Fruit fly (Drosophila melanogaster) whole organism, embryonic: ENCODE measurements around the gene CG15403.
A peak's percentile ranks its signal among the peaks of the same experiment; 100 is the strongest.

Experiments used
- Abd-B ChIP-seq: fragments of 200-800 bp; sonication (Bioruptor generic); optimal IDR thresholded peaks from 2 replicates; lab custom pipeline; 2018; ENCODE audit warnings: missing biosample characterization, mild to moderate bottlenecking, missing genetic modification characterization, moderate library complexity
- CG11398 ChIP-seq: fragments of 200-800 bp; sonication (Bioruptor generic); optimal IDR thresholded peaks from 2 replicates; lab custom pipeline; 2016; ENCODE audit warnings: missing biosample characterization, missing genetic modification characterization
- CG11695 ChIP-seq: fragments of 200-800 bp; sonication (Bioruptor generic); IDR thresholded peaks from 3 replicates; pipeline ENCODE4 v1.3.6; 2022; ENCODE audit warnings: missing biosample characterization, missing genetic modification characterization
- CG15514 ChIP-seq: fragments of 200-800 bp; sonication (Bioruptor generic); optimal IDR thresholded peaks from 3 replicates; lab custom pipeline; 2017; ENCODE audit warnings: missing biosample characterization, missing genetic modification characterization, mild to moderate bottlenecking, moderate library complexity, missing genetic modification reagents
- CG16813 ChIP-seq: fragments of 200-800 bp; sonication (Bioruptor generic); IDR thresholded peaks from 3 replicates; pipeline ENCODE4 v1.3.6; 2022; ENCODE audit warnings: missing biosample characterization, missing genetic modification characterization; ENCODE audit not compliant: partially characterized antibody
- CG16815 ChIP-seq: fragments of 200-800 bp; sonication (Bioruptor generic); optimal IDR thresholded peaks from 3 replicates; lab custom pipeline; 2017; ENCODE audit warnings: missing biosample characterization, mild to moderate bottlenecking, missing genetic modification characterization
- CG16863 ChIP-seq: fragments of 200-800 bp; sonication (Bioruptor generic); optimal IDR thresholded peaks from 3 replicates; lab custom pipeline; 2016; ENCODE audit warnings: missing biosample characterization, missing genetic modification characterization
- CG17359 ChIP-seq: fragments of 200-800 bp; sonication (Bioruptor generic); optimal IDR thresholded peaks from 3 replicates; lab custom pipeline; 2018; ENCODE audit warnings: missing biosample characterization, mild to moderate bottlenecking, missing genetic modification characterization, moderate library complexity
- CG17568 ChIP-seq: fragments of 200-800 bp; sonication (Bioruptor generic); optimal IDR thresholded peaks from 2 replicates; lab custom pipeline; 2018; ENCODE audit warnings: missing biosample characterization, mild to moderate bottlenecking, missing genetic modification characterization, moderate library complexity
- CG2889 ChIP-seq: fragments of 200-800 bp; sonication (Bioruptor generic); IDR thresholded peaks from 3 replicates; pipeline ENCODE4 v1.3.6; 2022; ENCODE audit warnings: missing biosample characterization, missing genetic modification characterization
- CG30431 ChIP-seq: fragments of 200-800 bp; sonication (Bioruptor generic); optimal IDR thresholded peaks from 2 replicates; lab custom pipeline; 2017; ENCODE audit warnings: missing biosample characterization, missing genetic modification characterization
- CG31365 ChIP-seq: fragments of 200-800 bp; sonication (Bioruptor generic); optimal IDR thresholded peaks from 2 replicates; lab custom pipeline; 2018; ENCODE audit warnings: missing biosample characterization, mild to moderate bottlenecking, missing genetic modification characterization
- CG31441 ChIP-seq: fragments of 200-800 bp; sonication (Bioruptor generic); IDR thresholded peaks from 2 replicates; pipeline ENCODE4 v1.3.6; 2022; ENCODE audit warnings: missing biosample characterization, missing genetic modification characterization
- CG4328 ChIP-seq: fragments of 200-800 bp; sonication (Bioruptor generic); optimal IDR thresholded peaks from 3 replicates; lab custom pipeline; 2017; ENCODE audit warnings: missing biosample characterization, missing genetic modification reagents, missing genetic modification characterization
- CG4360 ChIP-seq: fragments of 200-800 bp; sonication (Bioruptor generic); IDR thresholded peaks from 2 replicates; pipeline ENCODE4 v1.3.6; 2022; ENCODE audit warnings: missing biosample characterization, missing genetic modification characterization
- CG4404 ChIP-seq: fragments of 200-800 bp; sonication (Bioruptor generic); IDR thresholded peaks from 2 replicates; pipeline ENCODE4 v1.3.6; 2022; ENCODE audit warnings: missing biosample characterization, missing genetic modification characterization
- CG5180 ChIP-seq: fragments of 200-800 bp; sonication (Bioruptor generic); optimal IDR thresholded peaks from 3 replicates; lab custom pipeline; 2017; ENCODE audit warnings: missing biosample characterization, missing genetic modification characterization, mild to moderate bottlenecking, moderate library complexity, missing genetic modification reagents
- CG6654 ChIP-seq: fragments of 200-800 bp; sonication (Bioruptor generic); optimal IDR thresholded peaks from 2 replicates; lab custom pipeline; 2017; ENCODE audit warnings: missing biosample characterization, mild to moderate bottlenecking, missing genetic modification characterization
- CG8281 ChIP-seq: fragments of 200-800 bp; sonication (Bioruptor generic); optimal IDR thresholded peaks from 2 replicates; lab custom pipeline; 2018; ENCODE audit warnings: missing biosample characterization, mild to moderate bottlenecking, missing genetic modification characterization, moderate library complexity
- CG8478 ChIP-seq: fragments of >200 bp; optimal IDR thresholded peaks from 2 replicates; lab custom pipeline; 2018
- Dbx ChIP-seq: fragments of 200-800 bp; sonication (Bioruptor generic); IDR thresholded peaks from 3 replicates; pipeline ENCODE4 v1.3.6; 2022; ENCODE audit warnings: missing biosample characterization, missing genetic modification characterization
- Dll ChIP-seq: fragments of 200-800 bp; sonication (Bioruptor generic); IDR thresholded peaks from 4 replicates; pipeline ENCODE4 v1.3.6; 2022; ENCODE audit warnings: missing biosample characterization, missing genetic modification characterization; ENCODE audit not compliant: partially characterized antibody
- Elba2 ChIP-seq: fragments of 200-800 bp; sonication (Bioruptor generic); optimal IDR thresholded peaks from 3 replicates; lab custom pipeline; 2016; ENCODE audit warnings: missing biosample characterization, missing genetic modification characterization
- GATAe ChIP-seq: fragments of 200-800 bp; sonication (Bioruptor generic); conservative IDR thresholded peaks from 2 replicates; pipeline ENCODE4 v1.3.6; 2022; ENCODE audit warnings: missing biosample characterization, missing genetic modification characterization
- HLH54F ChIP-seq: fragments of 200-800 bp; sonication (Bioruptor generic); optimal IDR thresholded peaks from 3 replicates; lab custom pipeline; 2016; ENCODE audit warnings: missing biosample characterization, missing genetic modification characterization
- HmgZ ChIP-seq: fragments of 200-800 bp; sonication (Bioruptor generic); optimal IDR thresholded peaks from 2 replicates; lab custom pipeline; 2018; ENCODE audit warnings: missing biosample characterization, mild to moderate bottlenecking, missing genetic modification characterization
- Oli ChIP-seq: fragments of 200-800 bp; sonication (Bioruptor generic); optimal IDR thresholded peaks from 2 replicates; lab custom pipeline; 2018; ENCODE audit warnings: missing biosample characterization, mild to moderate bottlenecking, missing genetic modification characterization, moderate library complexity
- PHDP ChIP-seq: fragments of 200-800 bp; sonication (Bioruptor generic); optimal IDR thresholded peaks from 3 replicates; lab custom pipeline; 2018; ENCODE audit warnings: missing biosample characterization, mild to moderate bottlenecking, missing genetic modification characterization, moderate library complexity
- Poxn ChIP-seq: fragments of 200-800 bp; sonication (Bioruptor generic); IDR thresholded peaks from 2 replicates; pipeline ENCODE4 v1.3.6; 2022; ENCODE audit warnings: missing biosample characterization, missing genetic modification characterization
- Rfx ChIP-seq: fragments of 200-800 bp; sonication (Bioruptor generic); IDR thresholded peaks from 2 replicates; pipeline ENCODE4 v1.3.6; 2022; ENCODE audit warnings: missing biosample characterization, missing genetic modification characterization
- Ssrp ChIP-seq: fragments of 200-800 bp; sonication (Bioruptor generic); optimal IDR thresholded peaks from 2 replicates; lab custom pipeline; 2018; ENCODE audit warnings: missing biosample characterization, mild to moderate bottlenecking, missing genetic modification characterization, moderate library complexity
- Trl ChIP-seq, 3 experiments: fragments of >200 bp in 2 of 3; fragments of 200-800 bp in 1 of 3; sonication (Bioruptor generic) in 1 of 3; optimal IDR thresholded peaks; 2 replicates in 1 of 3; 3 replicates in 2 of 3; lab custom pipeline; 2016 to 2017; ENCODE audit warnings: missing biosample characterization in 1 of 3, missing genetic modification characterization in 1 of 3
- ac ChIP-seq: fragments of 200-800 bp; sonication (Bioruptor generic); optimal IDR thresholded peaks from 3 replicates; lab custom pipeline; 2017; ENCODE audit warnings: missing biosample characterization, mild to moderate bottlenecking, missing genetic modification characterization
- ash1 ChIP-seq: fragments of 200-800 bp; sonication (Bioruptor generic); optimal IDR thresholded peaks from 2 replicates; lab custom pipeline; 2018; ENCODE audit warnings: missing biosample characterization, mild to moderate bottlenecking, missing genetic modification characterization
- cad ChIP-seq: fragments of >200 bp; optimal IDR thresholded peaks from 2 replicates; lab custom pipeline; 2017; ENCODE audit warnings: missing biosample characterization, missing genetic modification characterization
- cg ChIP-seq: fragments of 200-800 bp; sonication (Bioruptor generic); optimal IDR thresholded peaks from 3 replicates; lab custom pipeline; 2019; ENCODE audit warnings: missing biosample characterization, mild to moderate bottlenecking, missing genetic modification characterization, moderate library complexity
- crc ChIP-seq: fragments of 200-800 bp; sonication (Bioruptor generic); optimal IDR thresholded peaks from 2 replicates; lab custom pipeline; 2016; ENCODE audit warnings: missing biosample characterization, missing genetic modification characterization
- danr ChIP-seq: fragments of 200-800 bp; sonication (Bioruptor generic); IDR thresholded peaks from 2 replicates; pipeline ENCODE4 v1.3.6; 2022; ENCODE audit warnings: missing biosample characterization, missing genetic modification characterization
- en ChIP-seq: fragments of 200-800 bp; sonication (Bioruptor generic); optimal IDR thresholded peaks from 2 replicates; lab custom pipeline; 2016; ENCODE audit warnings: missing biosample characterization, missing genetic modification characterization
- ewg ChIP-seq: fragments of 200-800 bp; sonication (Bioruptor generic); optimal IDR thresholded peaks from 3 replicates; lab custom pipeline; 2017; ENCODE audit warnings: mild to moderate bottlenecking, missing biosample characterization, missing genetic modification reagents, missing genetic modification characterization
- gro ChIP-seq: fragments of 200-800 bp; sonication (Bioruptor generic); optimal IDR thresholded peaks from 2 replicates; lab custom pipeline; 2016; ENCODE audit warnings: missing biosample characterization, missing genetic modification characterization
- hb ChIP-seq: fragments of 200-800 bp; sonication (Bioruptor generic); IDR thresholded peaks from 3 replicates; pipeline ENCODE4 v1.3.6; 2022; ENCODE audit warnings: missing biosample characterization, missing genetic modification characterization; ENCODE audit not compliant: partially characterized antibody
- nerfin-2 ChIP-seq: fragments of 200-800 bp; sonication (Bioruptor generic); IDR thresholded peaks from 2 replicates; pipeline ENCODE4 v1.3.6; 2022; ENCODE audit warnings: missing biosample characterization, missing genetic modification characterization; ENCODE audit not compliant: partially characterized antibody
- oc ChIP-seq: fragments of 200-800 bp; sonication (Bioruptor generic); optimal IDR thresholded peaks from 2 replicates; lab custom pipeline; 2018; ENCODE audit warnings: missing biosample characterization, mild to moderate bottlenecking, missing genetic modification characterization, moderate library complexity
- pb ChIP-seq: fragments of 200-800 bp; sonication (Bioruptor generic); optimal IDR thresholded peaks from 3 replicates; lab custom pipeline; 2016; ENCODE audit warnings: missing biosample characterization, missing genetic modification characterization
- peb ChIP-seq: fragments of 200-800 bp; sonication (Bioruptor generic); IDR thresholded peaks from 2 replicates; pipeline ENCODE4 v1.3.6; 2022; ENCODE audit warnings: missing biosample characterization, missing genetic modification characterization
- pfk ChIP-seq: fragments of 200-800 bp; sonication (Bioruptor generic); optimal IDR thresholded peaks from 2 replicates; lab custom pipeline; 2018; ENCODE audit warnings: missing biosample characterization, mild to moderate bottlenecking, missing genetic modification characterization, moderate library complexity
- ranshi ChIP-seq: fragments of 200-800 bp; sonication (Bioruptor generic); IDR thresholded peaks from 2 replicates; pipeline ENCODE4 v1.3.6; 2022; ENCODE audit warnings: missing biosample characterization, missing genetic modification characterization
- run ChIP-seq: fragments of 200-800 bp; sonication (Bioruptor generic); optimal IDR thresholded peaks from 3 replicates; lab custom pipeline; 2018; ENCODE audit warnings: missing biosample characterization, mild to moderate bottlenecking, missing genetic modification characterization
- sna ChIP-seq: fragments of 200-800 bp; sonication (Bioruptor generic); IDR thresholded peaks from 2 replicates; pipeline ENCODE4 v1.3.6; 2022; ENCODE audit warnings: missing biosample characterization, missing genetic modification characterization; ENCODE audit not compliant: partially characterized antibody
- sqz ChIP-seq: fragments of 200-800 bp; sonication (Bioruptor generic); optimal IDR thresholded peaks from 3 replicates; lab custom pipeline; 2018; ENCODE audit warnings: missing biosample characterization, mild to moderate bottlenecking, missing genetic modification characterization

Gene CG15403

DNA sequence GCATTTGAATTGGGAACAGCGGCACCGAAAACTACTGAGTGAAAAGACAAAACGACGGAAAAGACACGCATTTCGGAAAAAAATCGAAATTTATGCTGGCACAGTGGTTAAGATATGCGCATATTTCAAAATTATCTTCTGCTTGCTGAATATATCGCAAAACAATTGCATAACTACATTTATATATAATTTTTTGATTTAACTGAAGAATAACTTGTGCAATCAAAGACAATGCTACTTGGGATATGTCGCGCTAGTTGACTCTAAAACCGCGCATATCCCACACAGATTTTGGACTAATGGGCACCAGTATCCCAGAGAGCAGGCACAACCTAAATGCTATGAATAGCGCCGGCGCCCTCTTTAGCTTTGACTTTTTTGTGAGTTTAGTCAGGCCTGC lies 27.6 kb upstream of the CG15403 start (continued):
- TF ChIP-seq CG15514 (no peak), CG4328 (GFP tag; lab: Kevin White, UChicago) (peak; percentile 20), gro (GFP tag; lab: Kevin White, UChicago) (no peak), ranshi (GFP tag; lab: Robert Waterston, UW) (peak; percentile 55; the same call in 1 of the 2 replicates), CG16863 (GFP tag; lab: Kevin White, UChicago) (peak; percentile 51), CG16813 (GFP tag; lab: Robert Waterston, UW) (no peak), CG2889 (GFP tag; lab: Robert Waterston, UW) (peak; percentile 43; the same call in 1 of the 3 replicates), Ssrp (peak; percentile 46), PHDP (tag; lab: Kevin White, UChicago) (peak; percentile 28), peb (GFP tag; lab: Robert Waterston, UW) (no peak), CG17568 (no peak), hb (GFP tag; lab: Robert Waterston, UW) (no peak), pb (GFP tag; lab: Kevin White, UChicago) (no peak), nerfin-2 (no peak), CG31365 (no peak), CG31441 (GFP tag; lab: Robert Waterston, UW) (peak; percentile 52), Dll (no peak), crc (GFP tag; lab: Kevin White, UChicago) (no peak), HLH54F (no peak), run (no peak), CG16815 (no peak), ash1 (GFP tag; lab: Kevin White, UChicago) (no peak), danr (GFP tag; lab: Robert Waterston, UW) (no peak; the same call in 1 of the 2 replicates), CG8478 (lab: Kevin White, UChicago) (no peak), Oli (tag; lab: Kevin White, UChicago) (peak; percentile 45), CG8281 (tag; lab: Kevin White, UChicago) (no peak), CG17359 (tag; lab: Kevin White, UChicago) (peak; percentile 61), CG5180 (GFP tag; lab: Kevin White, UChicago) (no peak), Trl (optimal IDR thresholded peaks at IDR 0.05; lab: Kevin White, UChicago) (no peak), Trl (GFP tag; optimal IDR thresholded peaks at IDR 0.05; lab: Kevin White, UChicago) (no peak), Abd-B (no peak), pfk (GFP tag; lab: Kevin White, UChicago) (no peak), sna (GFP tag; lab: Robert Waterston, UW) (no peak), CG11695 (GFP tag; lab: Robert Waterston, UW) (no peak; the same call in 2 of the 3 replicates), HmgZ (tag; lab: Kevin White, UChicago) (peak; percentile 2), CG11398 (GFP tag; lab: Kevin White, UChicago) (no peak), ac (GFP tag; lab: Kevin White, UChicago) (no peak), CG4360 (GFP tag; lab: Robert Waterston, UW) (no peak), Rfx (GFP tag; lab: Robert Waterston, UW) (peak; percentile 40; the same call in 1 of the 2 replicates), en (GFP tag; lab: Kevin White, UChicago) (no peak), Poxn (GFP tag; lab: Robert Waterston, UW) (no peak), cad (GFP tag; lab: Kevin White, UChicago) (no peak), CG6654 (no peak), CG30431 (GFP tag; lab: Kevin White, UChicago) (no peak), sqz (GFP tag; lab: Kevin White, UChicago) (peak; percentile 4), oc (tag; lab: Kevin White, UChicago) (no peak), cg (GFP tag; lab: Kevin White, UChicago) (no peak), GATAe (no peak), ewg (GFP tag; lab: Kevin White, UChicago) (peak; percentile 47), Dbx (GFP tag; lab: Robert Waterston, UW) (no peak), CG4404 (GFP tag; lab: Robert Waterston, UW) (no peak), Elba2 (GFP tag; lab: Kevin White, UChicago) (no peak)
